Worm (Caenorhabditis elegans) whole organism, L4 larva: ENCODE data around the gene K02E10.7.

ENCODE experiments used
- D1046.2 ChIP-seq: fragments of 200-800 bp; sonication (Bioruptor generic); IDR thresholded peaks from 2 replicates; pipeline ENCODE4 v1.3.6; 2022; ENCODE audit warnings: missing genetic modification characterization, missing compliant biosample characterization
- F26F4.8 ChIP-seq: fragments of 200-800 bp; sonication (Bioruptor generic); conservative IDR thresholded peaks from 2 replicates; pipeline ENCODE4 v1.3.6; 2022; ENCODE audit warnings: missing genetic modification characterization, missing compliant biosample characterization
- R02D3.7 ChIP-seq: fragments of 150-350 bp; sonication (generic microtip); optimal IDR thresholded peaks from 3 replicates; lab custom pipeline; 2014; ENCODE audit warnings: missing biosample characterization, missing genetic modification characterization
- T26A8.4 ChIP-seq: fragments of 200-800 bp; sonication (Bioruptor generic); IDR thresholded peaks from 2 replicates; pipeline ENCODE4 v1.3.6; 2022; ENCODE audit warnings: missing genetic modification characterization, missing compliant biosample characterization
- Y48G9A.11 ChIP-seq: fragments of 200-800 bp; sonication (Bioruptor generic); IDR thresholded peaks from 2 replicates; pipeline ENCODE4 v1.3.6; 2022; ENCODE audit warnings: missing genetic modification reagents, missing genetic modification characterization, missing compliant biosample characterization
- aha-1 ChIP-seq: fragments of 150-350 bp; peaks from one replicate; lab custom pipeline; 2014; ENCODE audit warnings: missing biosample characterization, missing genetic modification characterization
- aly-2 ChIP-seq: sonication (generic microtip); optimal IDR thresholded peaks from 2 replicates; lab custom pipeline; 2018; ENCODE audit warnings: missing biosample characterization, missing genetic modification characterization
- ama-1 ChIP-seq: fragments of 150-350 bp; optimal IDR thresholded peaks from 2 replicates; lab custom pipeline; 2014; ENCODE audit warnings: inconsistent platforms, mixed read lengths
- arid-1 ChIP-seq: fragments of 200-800 bp; sonication (Bioruptor generic); conservative IDR thresholded peaks from 2 replicates; pipeline ENCODE4 v1.3.6; 2022; ENCODE audit warnings: missing genetic modification reagents, missing genetic modification characterization, missing compliant biosample characterization
- ceh-44 ChIP-seq: fragments of 200-800 bp; sonication (Bioruptor generic); IDR thresholded peaks from 2 replicates; pipeline ENCODE4 v1.3.6; 2022; ENCODE audit warnings: missing genetic modification reagents, missing genetic modification characterization, missing compliant biosample characterization
- ceh-62 ChIP-seq: sonication (generic microtip); optimal IDR thresholded peaks from 2 replicates; lab custom pipeline; 2017; ENCODE audit warnings: missing biosample characterization, missing genetic modification characterization
- ceh-82 ChIP-seq: sonication (generic microtip); optimal IDR thresholded peaks from 2 replicates; lab custom pipeline; 2017; ENCODE audit warnings: missing biosample characterization, missing genetic modification characterization
- ces-1 ChIP-seq: fragments of 150-350 bp; sonication (generic microtip); optimal IDR thresholded peaks from 4 replicates; lab custom pipeline; 2014; ENCODE audit warnings: missing biosample characterization, missing genetic modification reagents, missing genetic modification characterization
- ctbp-1 ChIP-seq: fragments of 200-800 bp; sonication (Bioruptor generic); IDR thresholded peaks from 2 replicates; pipeline ENCODE4 v1.3.6; 2022; ENCODE audit warnings: missing genetic modification reagents, missing genetic modification characterization, missing compliant biosample characterization
- daf-19 ChIP-seq: fragments of 200-800 bp; sonication (Bioruptor generic); conservative IDR thresholded peaks from 2 replicates; pipeline ENCODE4 v1.3.6; 2022; ENCODE audit warnings: missing genetic modification characterization, missing compliant biosample characterization
- dmd-6 ChIP-seq: fragments of 200-800 bp; sonication (Bioruptor generic); IDR thresholded peaks from 2 replicates; pipeline ENCODE4 v1.3.6; 2022; ENCODE audit warnings: missing genetic modification reagents, missing genetic modification characterization, missing compliant biosample characterization
- dpl-1 ChIP-seq: fragments of 150-350 bp; optimal IDR thresholded peaks from 2 replicates; lab custom pipeline; 2014; ENCODE audit warnings: missing biosample characterization, missing genetic modification reagents, missing genetic modification characterization
- duxl-1 ChIP-seq: sonication (generic microtip); optimal IDR thresholded peaks from 2 replicates; lab custom pipeline; 2016; ENCODE audit warnings: mild to moderate bottlenecking, missing genetic modification characterization, moderate library complexity, missing compliant biosample characterization; ENCODE audit not compliant: poor library complexity
- dve-1 ChIP-seq: sonication (generic microtip); optimal IDR thresholded peaks from 2 replicates; lab custom pipeline; 2017; ENCODE audit warnings: antibody characterized with exemption, mild to moderate bottlenecking, missing genetic modification characterization, missing compliant biosample characterization; ENCODE audit not compliant: insufficient read depth
- egl-27 ChIP-seq: sonication (generic microtip); optimal IDR thresholded peaks from 3 replicates; lab custom pipeline; 2017; ENCODE audit warnings: missing biosample characterization, missing genetic modification reagents, missing genetic modification characterization
- fkh-10 ChIP-seq: fragments of 150-350 bp; optimal IDR thresholded peaks from 2 replicates; lab custom pipeline; 2014; ENCODE audit warnings: missing biosample characterization, missing genetic modification reagents, missing genetic modification characterization
- hlh-11 ChIP-seq: fragments of 200-800 bp; sonication (Bioruptor generic); optimal IDR thresholded peaks from 2 replicates; lab custom pipeline; 2018; ENCODE audit warnings: mild to moderate bottlenecking, missing genetic modification characterization, missing compliant biosample characterization
- jun-1 ChIP-seq: fragments of 150-350 bp; optimal IDR thresholded peaks from 2 replicates; lab custom pipeline; 2014; ENCODE audit warnings: missing biosample characterization, missing genetic modification reagents, missing genetic modification characterization
- lin-13 ChIP-seq: fragments of 150-350 bp; optimal IDR thresholded peaks from 2 replicates; lab custom pipeline; 2014; ENCODE audit warnings: missing biosample characterization, missing genetic modification reagents, missing genetic modification characterization
- lin-15B ChIP-seq: fragments of 150-350 bp; sonication (generic microtip); optimal IDR thresholded peaks from 3 replicates; lab custom pipeline; 2014; ENCODE audit warnings: missing biosample characterization, missing genetic modification characterization
- lin-29 ChIP-seq: fragments of 200-800 bp; sonication (Bioruptor generic); IDR thresholded peaks from 2 replicates; pipeline ENCODE4 v1.3.6; 2022; ENCODE audit warnings: missing genetic modification reagents, missing genetic modification characterization, missing compliant biosample characterization
- lsy-2 ChIP-seq, 2 experiments: fragments of 150-350 bp in 1 of 2; sonication (generic microtip) in 1 of 2; optimal IDR thresholded peaks; 2 replicates each; lab custom pipeline; 2014 to 2017; ENCODE audit warnings: missing biosample characterization in 2 of 2, missing genetic modification characterization in 2 of 2
- madf-9 ChIP-seq: fragments of 200-800 bp; sonication (Bioruptor generic); conservative IDR thresholded peaks from 2 replicates; pipeline ENCODE4 v1.3.6; 2022; ENCODE audit warnings: missing genetic modification reagents, missing genetic modification characterization, missing compliant biosample characterization
- mep-1 ChIP-seq: fragments of 150-350 bp; sonication (generic microtip); optimal IDR thresholded peaks from 3 replicates; lab custom pipeline; 2014; ENCODE audit warnings: missing biosample characterization, missing genetic modification characterization
- mes-2 ChIP-seq: sonication (generic microtip); optimal IDR thresholded peaks from 2 replicates; lab custom pipeline; 2016; ENCODE audit warnings: missing genotype, mild to moderate bottlenecking, missing genetic modification characterization, missing compliant biosample characterization; ENCODE audit not compliant: poor library complexity, severe bottlenecking
- mxl-2 ChIP-seq: fragments of 200-800 bp; sonication (Bioruptor generic); conservative IDR thresholded peaks from 2 replicates; pipeline ENCODE4 v1.3.6; 2022; ENCODE audit warnings: missing genetic modification reagents, missing genetic modification characterization, missing compliant biosample characterization
- mxl-3 ChIP-seq: fragments of 200-800 bp; sonication (Bioruptor generic); optimal IDR thresholded peaks from 2 replicates; lab custom pipeline; 2018; ENCODE audit warnings: mild to moderate bottlenecking, missing genetic modification characterization, missing compliant biosample characterization
- nhr-11 ChIP-seq: fragments of 150-350 bp; optimal IDR thresholded peaks from 2 replicates; lab custom pipeline; 2014; ENCODE audit warnings: missing biosample characterization, missing genetic modification characterization
- nhr-111 ChIP-seq: fragments of 200-800 bp; sonication (Bioruptor generic); optimal IDR thresholded peaks from 2 replicates; lab custom pipeline; 2018; ENCODE audit warnings: mild to moderate bottlenecking, missing genetic modification characterization, missing compliant biosample characterization
- nhr-42 ChIP-seq: fragments of 200-800 bp; sonication (Bioruptor generic); IDR thresholded peaks from 2 replicates; pipeline ENCODE4 v1.3.6; 2022; ENCODE audit warnings: missing genetic modification characterization, missing compliant biosample characterization
- nhr-6 ChIP-seq: fragments of 150-350 bp; optimal IDR thresholded peaks from 2 replicates; lab custom pipeline; 2014; ENCODE audit warnings: missing biosample characterization, missing genetic modification characterization
- pha-4 ChIP-seq, 2 experiments: fragments of 150-350 bp in 1 of 2; fragments of 200-800 bp in 1 of 2; sonication (Bioruptor generic) in 1 of 2; IDR thresholded peaks in 1 of 2; optimal IDR thresholded peaks in 1 of 2; 2 replicates each; pipeline versions ENCODE4 v1.3.6 to Lab custom; 2014 to 2022; ENCODE audit warnings: missing genetic modification characterization in 2 of 2, missing genetic modification reagents in 2 of 2, missing biosample characterization in 1 of 2, missing compliant biosample characterization in 1 of 2
- php-3 ChIP-seq: fragments of 200-800 bp; sonication (Bioruptor generic); IDR thresholded peaks from 2 replicates; pipeline ENCODE4 v1.3.6; 2022; ENCODE audit warnings: missing genetic modification reagents, missing genetic modification characterization, missing compliant biosample characterization
- pqm-1 ChIP-seq: sonication (generic microtip); optimal IDR thresholded peaks from 2 replicates; lab custom pipeline; 2017; ENCODE audit warnings: missing biosample characterization, missing genetic modification characterization
- skn-1 ChIP-seq: fragments of 150-350 bp; optimal IDR thresholded peaks from 2 replicates; lab custom pipeline; 2014; ENCODE audit warnings: missing biosample characterization, missing genetic modification characterization
- snpc-1.2 ChIP-seq: fragments of 200-800 bp; sonication (Bioruptor generic); IDR thresholded peaks from 2 replicates; pipeline ENCODE4 v1.3.6; 2022; ENCODE audit warnings: missing genetic modification reagents, missing genetic modification characterization, missing compliant biosample characterization
- spr-1 ChIP-seq: sonication (generic microtip); optimal IDR thresholded peaks from 2 replicates; lab custom pipeline; 2016; ENCODE audit warnings: mild to moderate bottlenecking, missing genetic modification characterization, missing compliant biosample characterization
- unc-130 ChIP-seq: sonication (generic microtip); optimal IDR thresholded peaks from 2 replicates; lab custom pipeline; 2016; ENCODE audit warnings: missing genetic modification reagents, missing genetic modification characterization, missing compliant biosample characterization
- vab-7 ChIP-seq: fragments of 200-800 bp; sonication (Bioruptor generic); IDR thresholded peaks from 2 replicates; pipeline ENCODE4 v1.3.6; 2022; ENCODE audit warnings: missing genetic modification reagents, missing genetic modification characterization, missing compliant biosample characterization
- zip-2 ChIP-seq: fragments of 150-350 bp; optimal IDR thresholded peaks from 2 replicates; lab custom pipeline; 2014; ENCODE audit warnings: missing biosample characterization, missing genetic modification characterization

K02E10.7 gene

DNA sequence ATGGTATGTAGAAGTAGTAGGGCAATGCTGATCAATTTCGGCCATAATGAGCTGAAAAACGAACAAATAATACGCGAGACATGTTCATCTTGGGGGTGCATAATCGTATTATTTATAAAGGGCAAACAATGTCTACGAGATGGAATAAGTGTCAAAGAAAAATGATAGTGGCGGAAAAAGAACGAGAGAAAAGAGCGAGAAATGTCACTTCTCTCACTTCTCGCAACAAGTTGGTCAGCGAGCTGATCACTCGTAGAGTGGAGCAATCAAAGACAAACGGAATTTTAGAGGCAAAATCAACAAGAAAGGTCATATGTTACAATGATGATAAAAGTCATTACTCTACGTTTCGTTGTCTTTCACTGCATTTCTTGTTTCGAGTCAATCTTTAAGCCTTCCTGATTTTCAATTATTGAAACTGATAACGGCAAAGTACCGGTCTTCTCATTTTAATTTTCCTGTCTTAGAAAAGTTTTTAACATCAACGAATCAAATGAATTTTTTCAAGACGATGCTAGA, 32.7 kb upstream of the K02E10.7 start, which contains the start of gene F52H2.3 (continued):
- peak; percentile 58 for TF ChIP-seq dve-1 (tag; lab: Kevin White, UChicago)
- TF ChIP-seq R02D3.7 (tag; lab: Kevin White, UChicago): no peak
- no peak for TF ChIP-seq jun-1 (tag; lab: Kevin White, UChicago)
- no peak for TF ChIP-seq skn-1 (tag; lab: Kevin White, UChicago)
- TF ChIP-seq nhr-6 (tag; lab: Kevin White, UChicago): no peak
- TF ChIP-seq arid-1 (GFP tag; lab: Robert Waterston, UW): no peak

DNA sequence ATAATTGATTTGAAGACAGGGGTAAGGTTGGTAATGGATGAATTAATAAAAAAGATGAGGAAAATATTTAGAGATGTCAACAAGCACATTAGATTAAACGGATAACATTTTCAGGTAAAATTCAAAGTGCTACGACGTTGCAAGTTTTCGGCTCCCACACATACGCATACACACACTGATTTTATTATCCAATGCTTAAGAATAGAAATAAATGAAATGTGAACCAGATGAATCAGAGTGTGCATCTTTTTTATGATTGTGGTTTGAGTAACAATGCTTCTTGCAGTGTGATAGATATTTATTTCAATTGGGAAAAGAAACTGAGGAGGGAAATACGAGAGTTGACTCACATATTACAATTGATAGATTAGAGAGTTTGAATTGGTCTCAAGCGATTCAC, 30.4 kb upstream of the K02E10.7 start:
- peak; percentile 26 for TF ChIP-seq aha-1 (tag; lab: Kevin White, UChicago)
- TF ChIP-seq mxl-3 (GFP tag; lab: Kevin White, UChicago): no peak

DNA sequence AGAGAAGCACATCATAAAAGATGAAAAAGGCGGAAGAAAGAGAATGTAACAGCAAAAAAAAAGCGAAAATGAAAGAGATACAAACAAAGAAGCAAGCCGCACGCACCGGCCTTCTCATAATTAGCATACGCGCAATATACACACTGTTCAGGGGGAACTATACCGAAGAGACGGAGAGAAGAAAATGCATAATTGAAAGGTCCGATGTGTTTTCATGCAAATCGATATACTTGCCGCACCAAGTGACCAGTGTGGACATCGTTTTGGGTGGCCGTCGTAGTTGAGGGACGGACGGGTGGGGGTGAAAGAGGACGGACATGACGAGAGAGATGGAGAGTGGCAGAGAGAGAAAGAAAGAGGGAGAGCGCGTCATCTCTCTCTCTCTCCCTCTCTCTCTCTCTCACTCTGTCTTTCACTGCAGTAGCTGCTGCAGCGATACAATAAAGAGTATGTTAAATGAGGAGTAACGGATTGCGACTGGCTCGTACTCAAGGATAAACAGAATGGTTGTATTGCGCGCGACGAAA, 28.0 kb upstream of the K02E10.7 start:
- TF ChIP-seq ctbp-1 (GFP tag; lab: Robert Waterston, UW): peak; percentile 75
- TF ChIP-seq duxl-1 (tag; lab: Kevin White, UChicago): peak; percentile 34
- peak; percentile 92 for TF ChIP-seq fkh-10 (GFP tag; lab: Kevin White, UChicago)
- TF ChIP-seq aly-2: no peak
- TF ChIP-seq arid-1 (GFP tag; lab: Robert Waterston, UW): no peak
- no peak for TF ChIP-seq lin-29 (GFP tag; lab: Robert Waterston, UW)
- TF ChIP-seq nhr-42 (GFP tag; lab: Robert Waterston, UW): no peak
- no peak for TF ChIP-seq ces-1
- TF ChIP-seq ama-1: no peak
- TF ChIP-seq nhr-11 (tag; lab: Kevin White, UChicago): peak; percentile 91
- TF ChIP-seq snpc-1.2 (GFP tag; lab: Robert Waterston, UW): no peak
- TF ChIP-seq D1046.2: no peak
- no peak for TF ChIP-seq R02D3.7 (tag; lab: Kevin White, UChicago)
- TF ChIP-seq T26A8.4 (GFP tag; lab: Robert Waterston, UW): no peak
- TF ChIP-seq lin-13 (GFP tag; lab: Kevin White, UChicago): no peak
- peak; percentile 69 for TF ChIP-seq dve-1 (tag; lab: Kevin White, UChicago)
- no peak for TF ChIP-seq ceh-82 (tag; lab: Kevin White, UChicago)
- TF ChIP-seq madf-9 (GFP tag; lab: Robert Waterston, UW): 0 out of 2 replicates have a peak, but pooled peaks have one; percentile 36
- no peak for TF ChIP-seq ceh-62 (tag; lab: Kevin White, UChicago)
- no peak for TF ChIP-seq unc-130
- TF ChIP-seq mep-1 (tag; lab: Kevin White, UChicago): peak; percentile 81
- TF ChIP-seq egl-27: no peak
- no peak for TF ChIP-seq daf-19
- peak; percentile 1 for TF ChIP-seq spr-1 (tag; lab: Kevin White, UChicago)
- TF ChIP-seq zip-2 (tag; lab: Kevin White, UChicago): no peak
- TF ChIP-seq pqm-1: no peak
- peak; percentile 64 for TF ChIP-seq mes-2 (tag; lab: Kevin White, UChicago)
- no peak for TF ChIP-seq lin-15B (tag; lab: Kevin White, UChicago)
- peak; percentile 72 to 78 for TF ChIP-seq lsy-2 (tag; optimal IDR thresholded peaks at IDR 0.05; lab: Kevin White, UChicago)
- no peak for TF ChIP-seq jun-1 (tag; lab: Kevin White, UChicago)
- TF ChIP-seq vab-7 (GFP tag; lab: Robert Waterston, UW): no peak
- no peak for TF ChIP-seq F26F4.8 (GFP tag; lab: Robert Waterston, UW)
- TF ChIP-seq dmd-6 (GFP tag; lab: Robert Waterston, UW): 0 out of 2 replicates have a peak, but pooled peaks have one; percentile 9
- no peak for TF ChIP-seq mxl-2 (GFP tag; lab: Robert Waterston, UW)
- TF ChIP-seq ceh-44 (GFP tag; lab: Robert Waterston, UW): no peak
- no peak for TF ChIP-seq php-3 (GFP tag; lab: Robert Waterston, UW)
- TF ChIP-seq mxl-3 (GFP tag; lab: Kevin White, UChicago): peak; percentile 51
- TF ChIP-seq pha-4 (GFP tag; IDR thresholded peaks at IDR 0.05; lab: Robert Waterston, UW): no peak; the same call in 1 of the 2 replicates
- peak; percentile 87 for TF ChIP-seq pha-4 (tag; optimal IDR thresholded peaks at IDR 0.05; lab: Kevin White, UChicago)
- TF ChIP-seq nhr-111: no peak
- TF ChIP-seq Y48G9A.11 (GFP tag; lab: Robert Waterston, UW): no peak
- peak; percentile 75 for TF ChIP-seq hlh-11
- TF ChIP-seq dpl-1 (GFP tag; lab: Kevin White, UChicago): no peak
